Fruit fly (Drosophila melanogaster) whole organism, embryonic: Measurements from ENCODE around the gene Cpr30B.
A peak's percentile ranks its signal among the peaks of the same experiment; 100 is the strongest.

Experiments
- Adf1 ChIP-seq: fragments of 200-800 bp; sonication (Bioruptor generic); IDR thresholded peaks from 2 replicates; pipeline ENCODE4 v1.3.6; 2022; ENCODE audit warnings: missing biosample characterization, missing genetic modification characterization
- BEAF-32 ChIP-seq: fragments of 200-800 bp; sonication (Bioruptor generic); optimal IDR thresholded peaks from 3 replicates; lab custom pipeline; 2017; ENCODE audit warnings: missing biosample characterization, missing genetic modification characterization, mild to moderate bottlenecking, moderate library complexity, missing genetic modification reagents
- Blimp-1 ChIP-seq: fragments of 200-800 bp; sonication (Bioruptor generic); optimal IDR thresholded peaks from 3 replicates; lab custom pipeline; 2018; ENCODE audit warnings: missing biosample characterization, missing genetic modification characterization, mild to moderate bottlenecking, moderate library complexity, missing genetic modification reagents
- C15 ChIP-seq: fragments of 200-800 bp; sonication (Bioruptor generic); IDR thresholded peaks from 3 replicates; pipeline ENCODE4 v1.3.6; 2022; ENCODE audit warnings: missing biosample characterization, missing genetic modification characterization
- CG10209 ChIP-seq: fragments of 200-800 bp; sonication (Bioruptor generic); optimal IDR thresholded peaks from 3 replicates; lab custom pipeline; 2017; ENCODE audit warnings: missing biosample characterization, mild to moderate bottlenecking, missing genetic modification characterization, missing genetic modification reagents
- CG12659 ChIP-seq: fragments of 200-800 bp; sonication (Bioruptor generic); optimal IDR thresholded peaks from 3 replicates; lab custom pipeline; 2017; ENCODE audit warnings: mild to moderate bottlenecking, missing biosample characterization, missing genetic modification reagents, missing genetic modification characterization
- CG13296 ChIP-seq: fragments of 200-800 bp; sonication (Bioruptor generic); optimal IDR thresholded peaks from 3 replicates; lab custom pipeline; 2018; ENCODE audit warnings: missing biosample characterization, mild to moderate bottlenecking, missing genetic modification characterization
- CG1603 ChIP-seq: fragments of 200-800 bp; sonication (Bioruptor generic); optimal IDR thresholded peaks from 2 replicates; lab custom pipeline; 2019; ENCODE audit warnings: missing biosample characterization, mild to moderate bottlenecking, missing genetic modification characterization, moderate library complexity
- CG2875 ChIP-seq: fragments of 200-800 bp; sonication (Bioruptor generic); optimal IDR thresholded peaks from 2 replicates; lab custom pipeline; 2017; ENCODE audit warnings: missing biosample characterization, mild to moderate bottlenecking, missing genetic modification characterization, missing genetic modification reagents
- CG30403 ChIP-seq: fragments of 200-800 bp; sonication (Bioruptor generic); optimal IDR thresholded peaks from 3 replicates; lab custom pipeline; 2016; ENCODE audit warnings: missing biosample characterization, missing genetic modification characterization
- CG3847 ChIP-seq: fragments of 200-800 bp; sonication (Bioruptor generic); IDR thresholded peaks from 2 replicates; pipeline ENCODE4 v1.3.6; 2022; ENCODE audit warnings: missing biosample characterization, missing genetic modification characterization
- CG4707 ChIP-seq: fragments of 200-800 bp; sonication (Bioruptor generic); optimal IDR thresholded peaks from 2 replicates; lab custom pipeline; 2018; ENCODE audit warnings: missing biosample characterization, mild to moderate bottlenecking, missing genetic modification characterization, moderate library complexity
- CG4820 ChIP-seq: fragments of 200-800 bp; sonication (Bioruptor generic); optimal IDR thresholded peaks from 3 replicates; lab custom pipeline; 2016; ENCODE audit warnings: missing biosample characterization, missing genetic modification characterization
- CG5180 ChIP-seq: fragments of 200-800 bp; sonication (Bioruptor generic); optimal IDR thresholded peaks from 3 replicates; lab custom pipeline; 2017; ENCODE audit warnings: missing biosample characterization, missing genetic modification characterization, mild to moderate bottlenecking, moderate library complexity, missing genetic modification reagents
- CG5953 ChIP-seq: fragments of 200-800 bp; sonication (Bioruptor generic); IDR thresholded peaks from 2 replicates; pipeline ENCODE4 v1.3.6; 2022; ENCODE audit warnings: missing biosample characterization, missing genetic modification characterization
- CG6254 ChIP-seq: fragments of 200-800 bp; sonication (Bioruptor generic); optimal IDR thresholded peaks from 3 replicates; lab custom pipeline; 2017; ENCODE audit warnings: mild to moderate bottlenecking, missing biosample characterization, missing genetic modification reagents, missing genetic modification characterization
- CG7357 ChIP-seq: fragments of 200-800 bp; sonication (Bioruptor generic); IDR thresholded peaks from 3 replicates; pipeline ENCODE4 v1.3.6; 2022; ENCODE audit warnings: missing biosample characterization, missing genetic modification characterization
- CG9797 ChIP-seq: fragments of 200-800 bp; sonication (Bioruptor generic); optimal IDR thresholded peaks from 3 replicates; lab custom pipeline; 2018; ENCODE audit warnings: missing biosample characterization, mild to moderate bottlenecking, missing genetic modification characterization
- CTCF ChIP-seq: fragments of 200-800 bp; sonication (Bioruptor generic); optimal IDR thresholded peaks from 2 replicates; lab custom pipeline; 2017; ENCODE audit warnings: missing biosample characterization, mild to moderate bottlenecking, missing genetic modification characterization, moderate library complexity
- CkIIα-i1 ChIP-seq: fragments of 200-800 bp; sonication (Bioruptor generic); IDR thresholded peaks from 2 replicates; pipeline ENCODE4 v1.3.6; 2022; ENCODE audit warnings: missing biosample characterization, missing genetic modification characterization
- D19A ChIP-seq: fragments of 200-800 bp; optimal IDR thresholded peaks from 3 replicates; lab custom pipeline; 2019; ENCODE audit warnings: missing biosample characterization, mild to moderate bottlenecking, missing genetic modification characterization, moderate library complexity
- Dref ChIP-seq: fragments of 200-800 bp; sonication (Bioruptor generic); IDR thresholded peaks from 2 replicates; pipeline ENCODE4 v1.3.6; 2022; ENCODE audit warnings: missing biosample characterization, missing genetic modification characterization
- E2f2 ChIP-seq: fragments of 200-800 bp; sonication (Bioruptor generic); IDR thresholded peaks from 2 replicates; pipeline ENCODE4 v1.3.6; 2022; ENCODE audit warnings: missing biosample characterization, missing genetic modification characterization
- HmgZ ChIP-seq: fragments of 200-800 bp; sonication (Bioruptor generic); optimal IDR thresholded peaks from 2 replicates; lab custom pipeline; 2018; ENCODE audit warnings: missing biosample characterization, mild to moderate bottlenecking, missing genetic modification characterization
- Hsf ChIP-seq: fragments of 200-800 bp; sonication (Bioruptor generic); optimal IDR thresholded peaks from 3 replicates; lab custom pipeline; 2016; ENCODE audit warnings: missing biosample characterization, missing genetic modification characterization
- Lpt ChIP-seq: fragments of >200 bp; optimal IDR thresholded peaks from 2 replicates; lab custom pipeline; 2018; ENCODE audit warnings: missing biosample characterization, missing genetic modification characterization
- Ravus ChIP-seq: fragments of 200-800 bp; sonication (Bioruptor generic); IDR thresholded peaks from 2 replicates; pipeline ENCODE4 v1.3.6; 2022; ENCODE audit warnings: missing biosample characterization, missing genetic modification characterization
- Sox100B ChIP-seq: fragments of 200-800 bp; sonication (Bioruptor generic); optimal IDR thresholded peaks from 3 replicates; lab custom pipeline; 2018; ENCODE audit warnings: missing biosample characterization, mild to moderate bottlenecking, missing genetic modification characterization
- Sox102F ChIP-seq: fragments of 200-800 bp; sonication (Bioruptor generic); optimal IDR thresholded peaks from 2 replicates; lab custom pipeline; 2018; ENCODE audit warnings: missing biosample characterization, mild to moderate bottlenecking, missing genetic modification characterization, moderate library complexity
- Xrp1 ChIP-seq: fragments of 200-800 bp; sonication (Bioruptor generic); IDR thresholded peaks from 2 replicates; pipeline ENCODE4 v1.3.6; 2022; ENCODE audit warnings: missing biosample characterization, missing genetic modification characterization
- abd-A ChIP-seq: fragments of 200-800 bp; sonication (Bioruptor generic); optimal IDR thresholded peaks from 3 replicates; lab custom pipeline; 2019; ENCODE audit warnings: missing biosample characterization, mild to moderate bottlenecking, missing genetic modification characterization, moderate library complexity
- br ChIP-seq: fragments of >200 bp; optimal IDR thresholded peaks from 2 replicates; lab custom pipeline; 2017
- chm ChIP-seq: fragments of 200-800 bp; sonication (Bioruptor generic); IDR thresholded peaks from 2 replicates; pipeline ENCODE4 v1.3.6; 2022; ENCODE audit warnings: missing biosample characterization, missing genetic modification characterization
- dmrt99B ChIP-seq: fragments of 200-800 bp; sonication (Bioruptor generic); optimal IDR thresholded peaks from 2 replicates; lab custom pipeline; 2018; ENCODE audit warnings: missing biosample characterization, mild to moderate bottlenecking, missing genetic modification characterization, moderate library complexity
- dpn ChIP-seq, 2 experiments: fragments of 200-800 bp; sonication (Bioruptor generic); optimal IDR thresholded peaks; 3 replicates each; lab custom pipeline; 2016; ENCODE audit warnings: missing biosample characterization in 2 of 2, missing genetic modification characterization in 2 of 2
- esg ChIP-seq: fragments of 200-800 bp; sonication (Bioruptor generic); conservative IDR thresholded peaks from 2 replicates; pipeline ENCODE4 v1.3.6; 2022; ENCODE audit warnings: missing biosample characterization, missing genetic modification characterization
- fu2 ChIP-seq: fragments of 200-800 bp; sonication (Bioruptor generic); optimal IDR thresholded peaks from 2 replicates; lab custom pipeline; 2016; ENCODE audit warnings: missing biosample characterization, missing genetic modification characterization
- her ChIP-seq: fragments of 200-800 bp; sonication (Bioruptor generic); optimal IDR thresholded peaks from 2 replicates; lab custom pipeline; 2016; ENCODE audit warnings: missing biosample characterization, missing genetic modification characterization
- hth ChIP-seq: fragments of >200 bp; optimal IDR thresholded peaks from 2 replicates; lab custom pipeline; 2017; ENCODE audit warnings: inconsistent platforms
- knrl ChIP-seq: fragments of 200-800 bp; sonication (Bioruptor generic); IDR thresholded peaks from 3 replicates; pipeline ENCODE4 v1.3.6; 2022; ENCODE audit warnings: missing biosample characterization, missing genetic modification characterization; ENCODE audit not compliant: partially characterized antibody
- lab ChIP-seq: fragments of 200-800 bp; sonication (Bioruptor generic); optimal IDR thresholded peaks from 3 replicates; lab custom pipeline; 2017; ENCODE audit warnings: missing biosample characterization, missing genetic modification characterization, mild to moderate bottlenecking, moderate library complexity, missing genetic modification reagents
- lola ChIP-seq, 3 experiments: fragments of >200 bp in 2 of 3; fragments of 200-800 bp in 1 of 3; sonication (Bioruptor generic) in 1 of 3; optimal IDR thresholded peaks; 2 replicates each; lab custom pipeline; 2017 to 2019; ENCODE audit warnings: missing biosample characterization in 3 of 3, missing genetic modification characterization in 3 of 3, mild to moderate bottlenecking in 1 of 3, moderate library complexity in 1 of 3
- oc ChIP-seq: fragments of 200-800 bp; sonication (Bioruptor generic); optimal IDR thresholded peaks from 2 replicates; lab custom pipeline; 2018; ENCODE audit warnings: missing biosample characterization, mild to moderate bottlenecking, missing genetic modification characterization, moderate library complexity
- pan ChIP-seq, 4 experiments: fragments of >200 bp in 3 of 4; fragments of 200-800 bp in 1 of 4; sonication (Bioruptor generic) in 1 of 4; optimal IDR thresholded peaks in 3 of 4; IDR thresholded peaks in 1 of 4; 2 replicates each; pipeline versions ENCODE4 v1.3.6 to Lab custom; 2017 to 2022; ENCODE audit warnings: missing biosample characterization in 2 of 4, missing genetic modification characterization in 2 of 4, mixed read lengths in 1 of 4
- pita ChIP-seq: fragments of 200-800 bp; sonication (Bioruptor generic); optimal IDR thresholded peaks from 2 replicates; lab custom pipeline; 2017; ENCODE audit warnings: missing biosample characterization, mild to moderate bottlenecking, missing genetic modification characterization
- repo ChIP-seq: fragments of 200-800 bp; sonication (Bioruptor generic); optimal IDR thresholded peaks from 2 replicates; lab custom pipeline; 2016; ENCODE audit warnings: missing biosample characterization, missing genetic modification characterization
- sc ChIP-seq, 3 experiments: fragments of >200 bp in 2 of 3; fragments of 200-800 bp in 1 of 3; sonication (Bioruptor generic) in 1 of 3; optimal IDR thresholded peaks; 2 replicates in 2 of 3; 3 replicates in 1 of 3; lab custom pipeline; 2017; ENCODE audit warnings: mild to moderate bottlenecking in 1 of 3, missing biosample characterization in 1 of 3, missing genetic modification characterization in 1 of 3, missing genetic modification reagents in 1 of 3
- zfh1 ChIP-seq: fragments of 200-800 bp; sonication (Bioruptor generic); IDR thresholded peaks from 3 replicates; pipeline ENCODE4 v1.3.6; 2022; ENCODE audit warnings: missing biosample characterization, missing genetic modification characterization

Cpr30B gene

DNA sequence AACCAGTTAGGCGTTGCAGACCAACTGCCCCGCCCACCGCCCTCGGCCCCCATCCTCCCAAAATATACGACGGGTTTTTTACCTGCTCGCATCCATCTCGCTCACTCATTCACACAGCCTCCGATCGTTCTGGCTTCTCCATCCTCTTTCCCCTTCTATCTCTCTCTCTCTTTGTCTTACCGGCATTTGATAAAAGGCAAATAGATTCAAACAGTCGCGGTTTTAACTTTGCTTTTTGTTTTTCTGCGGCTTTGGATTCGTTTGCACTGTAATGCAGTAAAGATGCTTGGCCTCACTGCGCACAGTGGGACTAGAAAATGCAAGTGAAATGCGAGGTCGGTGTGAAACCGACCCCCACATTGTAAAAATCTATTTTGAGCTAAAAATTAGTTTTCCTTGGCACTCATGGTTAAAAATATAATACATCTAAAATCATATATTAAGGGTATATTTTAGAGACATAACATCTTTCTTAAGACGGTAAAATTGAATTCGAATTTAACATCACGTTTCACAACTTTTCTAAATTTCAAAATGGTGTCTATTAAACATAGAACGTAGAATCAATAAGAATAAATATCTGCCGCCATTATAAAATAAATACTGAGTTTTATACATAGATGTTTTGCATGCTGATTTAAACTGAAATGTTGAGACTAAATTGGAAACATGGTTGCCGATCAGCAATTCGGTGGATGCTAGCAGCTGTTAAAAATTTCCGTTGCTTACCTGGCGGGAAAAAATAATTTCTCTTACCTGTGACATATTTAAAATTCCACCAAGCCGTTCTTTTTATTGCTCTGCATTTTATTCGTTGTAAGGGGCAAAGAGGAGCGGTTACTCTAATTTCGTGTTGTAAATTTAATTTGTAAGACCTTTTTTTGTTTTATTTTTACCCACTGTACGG is 46.0 kb upstream of the Cpr30B start (continued):
- TF ChIP-seq lab (GFP tag; lab: Kevin White, UChicago) (no peak), CG4820 (no peak), Sox102F (no peak), abd-A (tag; lab: Kevin White, UChicago) (peak; percentile 50), CG13296 (GFP tag; lab: Kevin White, UChicago) (no peak), CG4707 (GFP tag; lab: Kevin White, UChicago) (peak; percentile 88), esg (GFP tag; lab: Robert Waterston, UW) (no peak), CG12659 (GFP tag; lab: Kevin White, UChicago) (peak; percentile 12), Blimp-1 (GFP tag; lab: Kevin White, UChicago) (peak; percentile 9), sc (optimal IDR thresholded peaks at IDR 0.05; lab: Kevin White, UChicago) (no peak), sc (GFP tag; optimal IDR thresholded peaks at IDR 0.05; lab: Kevin White, UChicago) (no peak), CG2875 (GFP tag; lab: Kevin White, UChicago) (no peak), CG5180 (GFP tag; lab: Kevin White, UChicago) (no peak), oc (tag; lab: Kevin White, UChicago) (peak; percentile 47), HmgZ (tag; lab: Kevin White, UChicago) (no peak), Dref (GFP tag; lab: Robert Waterston, UW) (no peak), Ravus (GFP tag; lab: Robert Waterston, UW) (no peak), CG9797 (GFP tag; lab: Kevin White, UChicago) (no peak), dmrt99B (tag; lab: Kevin White, UChicago) (peak; percentile 23), CG6254 (GFP tag; lab: Kevin White, UChicago) (peak; percentile 9), CG7357 (GFP tag; lab: Robert Waterston, UW) (no peak), repo (GFP tag; lab: Kevin White, UChicago) (no peak), C15 (no peak), Adf1 (GFP tag; lab: Robert Waterston, UW) (no peak), pita (GFP tag; lab: Kevin White, UChicago) (no peak), knrl (no peak), D19A (peak; percentile 66), zfh1 (GFP tag; lab: Robert Waterston, UW) (no peak), Xrp1 (GFP tag; lab: Robert Waterston, UW) (peak; percentile 44), CG30403 (peak; percentile 39), br (no peak), Lpt (no peak), CTCF (no peak), CG5953 (GFP tag; lab: Robert Waterston, UW) (no peak), pan (optimal IDR thresholded peaks at IDR 0.05; lab: Kevin White, UChicago) (no peak), pan (GFP tag; optimal IDR thresholded peaks at IDR 0.05 in 1 of 2, IDR thresholded peaks at IDR 0.05 in 1 of 2) (peak in 1 of 2 experiments; percentile 47), Sox100B (GFP tag; lab: Kevin White, UChicago) (peak; percentile 41), fu2 (GFP tag; lab: Kevin White, UChicago) (no peak), chm (GFP tag; lab: Robert Waterston, UW) (peak; percentile 51; the same call in 1 of the 2 replicates), CG3847 (GFP tag; lab: Robert Waterston, UW) (no peak), her (GFP tag; lab: Kevin White, UChicago) (no peak), lola (GFP tag; optimal IDR thresholded peaks at IDR 0.05; lab: Kevin White, UChicago) (peak in 1 of 3 experiments; percentile 53), hth (lab: Kevin White, UChicago) (no peak), CG10209 (GFP tag; lab: Kevin White, UChicago) (no peak), Hsf (no peak), CG1603 (peak; percentile 20), BEAF-32 (no peak), E2f2 (no peak), CkIIα-i1 (GFP tag; lab: Robert Waterston, UW) (no peak), dpn (GFP tag; optimal IDR thresholded peaks at IDR 0.05; lab: Kevin White, UChicago) (no peak)
